Fruit fly (Drosophila melanogaster) whole organism, embryonic: ENCODE data around the gene Tmx3.

ENCODE experiments used
- Aef1 ChIP-seq: fragments of 200-800 bp; sonication (Bioruptor generic); IDR thresholded peaks from 3 replicates; pipeline ENCODE4 v1.3.6; 2022; ENCODE audit warnings: missing biosample characterization, missing genetic modification characterization
- Blimp-1 ChIP-seq: fragments of 200-800 bp; sonication (Bioruptor generic); optimal IDR thresholded peaks from 3 replicates; lab custom pipeline; 2018; ENCODE audit warnings: missing biosample characterization, missing genetic modification characterization, mild to moderate bottlenecking, moderate library complexity, missing genetic modification reagents
- BtbVII ChIP-seq: fragments of 200-800 bp; sonication (Bioruptor generic); optimal IDR thresholded peaks from 3 replicates; lab custom pipeline; 2017; ENCODE audit warnings: missing biosample characterization, mild to moderate bottlenecking, missing genetic modification characterization
- CG1024 ChIP-seq: fragments of 200-800 bp; sonication (Bioruptor generic); IDR thresholded peaks from 2 replicates; pipeline ENCODE4 v1.3.6; 2022; ENCODE audit warnings: missing biosample characterization, missing genetic modification characterization
- CG10431 ChIP-seq: fragments of 200-800 bp; sonication (Bioruptor generic); optimal IDR thresholded peaks from 3 replicates; lab custom pipeline; 2018; ENCODE audit warnings: missing biosample characterization, mild to moderate bottlenecking, missing genetic modification characterization
- CG10543 ChIP-seq: fragments of 200-800 bp; sonication (Bioruptor generic); optimal IDR thresholded peaks from 3 replicates; lab custom pipeline; 2017; ENCODE audit warnings: missing biosample characterization, mild to moderate bottlenecking, missing genetic modification characterization, moderate library complexity
- CG11560 ChIP-seq: fragments of 200-800 bp; sonication (Bioruptor generic); IDR thresholded peaks from 3 replicates; pipeline ENCODE4 v1.3.6; 2022; ENCODE audit warnings: missing biosample characterization, missing genetic modification characterization
- CG1233 ChIP-seq: fragments of 200-800 bp; sonication (Bioruptor generic); optimal IDR thresholded peaks from 4 replicates; lab custom pipeline; 2018; ENCODE audit warnings: missing biosample characterization, mild to moderate bottlenecking, missing genetic modification characterization
- CG13296 ChIP-seq: fragments of 200-800 bp; sonication (Bioruptor generic); optimal IDR thresholded peaks from 3 replicates; lab custom pipeline; 2018; ENCODE audit warnings: missing biosample characterization, mild to moderate bottlenecking, missing genetic modification characterization
- CG13775 ChIP-seq: fragments of 200-800 bp; sonication (Bioruptor generic); optimal IDR thresholded peaks from 3 replicates; lab custom pipeline; 2017; ENCODE audit warnings: missing biosample characterization, mild to moderate bottlenecking, missing genetic modification characterization
- CG14441 ChIP-seq: fragments of 200-800 bp; sonication (Bioruptor generic); IDR thresholded peaks from 2 replicates; pipeline ENCODE4 v1.3.6; 2022; ENCODE audit warnings: missing biosample characterization, missing genetic modification characterization
- CG1529 ChIP-seq: fragments of 200-800 bp; sonication (Bioruptor generic); optimal IDR thresholded peaks from 3 replicates; lab custom pipeline; 2018; ENCODE audit warnings: missing biosample characterization, missing genetic modification characterization
- CG15514 ChIP-seq: fragments of 200-800 bp; sonication (Bioruptor generic); optimal IDR thresholded peaks from 3 replicates; lab custom pipeline; 2017; ENCODE audit warnings: missing biosample characterization, missing genetic modification characterization, mild to moderate bottlenecking, moderate library complexity, missing genetic modification reagents
- CG17359 ChIP-seq: fragments of 200-800 bp; sonication (Bioruptor generic); optimal IDR thresholded peaks from 3 replicates; lab custom pipeline; 2018; ENCODE audit warnings: missing biosample characterization, mild to moderate bottlenecking, missing genetic modification characterization, moderate library complexity
- CG31441 ChIP-seq: fragments of 200-800 bp; sonication (Bioruptor generic); IDR thresholded peaks from 2 replicates; pipeline ENCODE4 v1.3.6; 2022; ENCODE audit warnings: missing biosample characterization, missing genetic modification characterization
- CG4854 ChIP-seq: fragments of 200-800 bp; sonication (Bioruptor generic); optimal IDR thresholded peaks from 2 replicates; lab custom pipeline; 2016; ENCODE audit warnings: missing biosample characterization, missing genetic modification characterization, inconsistent platforms
- CG5953 ChIP-seq: fragments of 200-800 bp; sonication (Bioruptor generic); IDR thresholded peaks from 2 replicates; pipeline ENCODE4 v1.3.6; 2022; ENCODE audit warnings: missing biosample characterization, missing genetic modification characterization
- CG6254 ChIP-seq: fragments of 200-800 bp; sonication (Bioruptor generic); optimal IDR thresholded peaks from 3 replicates; lab custom pipeline; 2017; ENCODE audit warnings: mild to moderate bottlenecking, missing biosample characterization, missing genetic modification reagents, missing genetic modification characterization
- CG6765 ChIP-seq: fragments of 200-800 bp; sonication (Bioruptor generic); optimal IDR thresholded peaks from 3 replicates; lab custom pipeline; 2017; ENCODE audit warnings: missing biosample characterization, mild to moderate bottlenecking, missing genetic modification characterization
- CG7372 ChIP-seq: fragments of 200-800 bp; sonication (Bioruptor generic); IDR thresholded peaks from 2 replicates; pipeline ENCODE4 v1.3.6; 2022; ENCODE audit warnings: missing biosample characterization, missing genetic modification characterization
- CG7839 ChIP-seq: fragments of 200-800 bp; sonication (Bioruptor generic); optimal IDR thresholded peaks from 3 replicates; lab custom pipeline; 2018; ENCODE audit warnings: missing biosample characterization, mild to moderate bottlenecking, missing genetic modification characterization, moderate library complexity
- CG7987 ChIP-seq: fragments of 200-800 bp; sonication (Bioruptor generic); optimal IDR thresholded peaks from 2 replicates; lab custom pipeline; 2018; ENCODE audit warnings: missing biosample characterization, mild to moderate bottlenecking, missing genetic modification characterization, moderate library complexity
- CG8290 ChIP-seq, 3 experiments: fragments of 200-800 bp; sonication (Bioruptor generic); optimal IDR thresholded peaks; 2 replicates each; lab custom pipeline; 2016 to 2019; ENCODE audit warnings: missing biosample characterization in 3 of 3, missing genetic modification characterization in 3 of 3, mild to moderate bottlenecking in 2 of 3, moderate library complexity in 1 of 3
- CG9437 ChIP-seq: fragments of 200-800 bp; sonication (Bioruptor generic); optimal IDR thresholded peaks from 2 replicates; lab custom pipeline; 2018; ENCODE audit warnings: missing biosample characterization, mild to moderate bottlenecking, missing genetic modification characterization
- CG9609 ChIP-seq: fragments of 200-800 bp; sonication (Bioruptor generic); optimal IDR thresholded peaks from 3 replicates; lab custom pipeline; 2016; ENCODE audit warnings: missing biosample characterization, missing genetic modification characterization
- D19B ChIP-seq: fragments of 200-800 bp; sonication (Bioruptor generic); optimal IDR thresholded peaks from 2 replicates; lab custom pipeline; 2017; ENCODE audit warnings: missing biosample characterization, mild to moderate bottlenecking, missing genetic modification characterization
- Doc2 ChIP-seq: fragments of 200-800 bp; sonication (Bioruptor generic); IDR thresholded peaks from 2 replicates; pipeline ENCODE4 v1.3.6; 2022; ENCODE audit warnings: missing biosample characterization, missing genetic modification characterization
- HHEX ChIP-seq: fragments of 200-800 bp; sonication (Bioruptor generic); optimal IDR thresholded peaks from 3 replicates; lab custom pipeline; 2017; ENCODE audit warnings: missing biosample characterization, mild to moderate bottlenecking, missing genetic modification characterization, missing genetic modification reagents
- HLH4C ChIP-seq: fragments of 200-800 bp; sonication (Bioruptor generic); IDR thresholded peaks from 3 replicates; pipeline ENCODE4 v1.3.6; 2022; ENCODE audit warnings: missing biosample characterization, missing genetic modification characterization; ENCODE audit not compliant: partially characterized antibody
- Max ChIP-seq: fragments of 200-800 bp; sonication (Bioruptor generic); optimal IDR thresholded peaks from 2 replicates; lab custom pipeline; 2016; ENCODE audit warnings: missing biosample characterization, mild to moderate bottlenecking, missing genetic modification characterization
- Pdp1 ChIP-seq, 2 experiments: fragments of 200-800 bp; sonication (Bioruptor generic); optimal IDR thresholded peaks; 3 replicates each; lab custom pipeline; 2016; ENCODE audit warnings: missing biosample characterization in 2 of 2, missing genetic modification characterization in 2 of 2, mild to moderate bottlenecking in 1 of 2, moderate library complexity in 1 of 2
- Sox102F ChIP-seq: fragments of 200-800 bp; sonication (Bioruptor generic); optimal IDR thresholded peaks from 2 replicates; lab custom pipeline; 2018; ENCODE audit warnings: missing biosample characterization, mild to moderate bottlenecking, missing genetic modification characterization, moderate library complexity
- Usf ChIP-seq: fragments of 200-800 bp; sonication (Bioruptor generic); optimal IDR thresholded peaks from 2 replicates; lab custom pipeline; 2017; ENCODE audit warnings: missing genotype, missing biosample characterization, missing genetic modification characterization
- aop ChIP-seq: fragments of 200-800 bp; sonication (Bioruptor generic); IDR thresholded peaks from 2 replicates; pipeline ENCODE4 v1.3.6; 2022; ENCODE audit warnings: missing biosample characterization, missing genetic modification characterization
- dimm ChIP-seq: fragments of 200-800 bp; sonication (Bioruptor generic); IDR thresholded peaks from 2 replicates; pipeline ENCODE4 v1.3.6; 2022; ENCODE audit warnings: missing biosample characterization, missing genetic modification characterization
- dpn ChIP-seq, 2 experiments: fragments of 200-800 bp; sonication (Bioruptor generic); optimal IDR thresholded peaks; 3 replicates each; lab custom pipeline; 2016; ENCODE audit warnings: missing biosample characterization in 2 of 2, missing genetic modification characterization in 2 of 2
- dysf ChIP-seq: fragments of 200-800 bp; sonication (Bioruptor generic); IDR thresholded peaks from 3 replicates; pipeline ENCODE4 v1.3.6; 2022; ENCODE audit warnings: missing biosample characterization, missing genetic modification characterization
- eve ChIP-seq, 2 experiments: fragments of >200 bp; optimal IDR thresholded peaks; 2 replicates each; lab custom pipeline; 2017; ENCODE audit warnings: missing biosample characterization in 2 of 2, missing genetic modification characterization in 2 of 2
- fd3F ChIP-seq: fragments of 200-800 bp; sonication (Bioruptor generic); optimal IDR thresholded peaks from 2 replicates; lab custom pipeline; 2018; ENCODE audit warnings: missing biosample characterization, mild to moderate bottlenecking, missing genetic modification characterization, moderate library complexity
- pan ChIP-seq, 4 experiments: fragments of >200 bp in 3 of 4; fragments of 200-800 bp in 1 of 4; sonication (Bioruptor generic) in 1 of 4; optimal IDR thresholded peaks in 3 of 4; IDR thresholded peaks in 1 of 4; 2 replicates each; pipeline versions ENCODE4 v1.3.6 to Lab custom; 2017 to 2022; ENCODE audit warnings: missing biosample characterization in 2 of 4, missing genetic modification characterization in 2 of 4, mixed read lengths in 1 of 4
- pum ChIP-seq: fragments of 200-800 bp; sonication (Bioruptor generic); optimal IDR thresholded peaks from 2 replicates; lab custom pipeline; 2016; ENCODE audit warnings: missing biosample characterization, missing genetic modification characterization
- ranshi ChIP-seq: fragments of 200-800 bp; sonication (Bioruptor generic); IDR thresholded peaks from 2 replicates; pipeline ENCODE4 v1.3.6; 2022; ENCODE audit warnings: missing biosample characterization, missing genetic modification characterization
- schlank ChIP-seq: fragments of 200-800 bp; sonication (Bioruptor generic); optimal IDR thresholded peaks from 2 replicates; lab custom pipeline; 2018; ENCODE audit warnings: missing biosample characterization, mild to moderate bottlenecking, missing genetic modification characterization
- shn ChIP-seq: fragments of 200-800 bp; sonication (Bioruptor generic); optimal IDR thresholded peaks from 3 replicates; lab custom pipeline; 2016; ENCODE audit warnings: missing biosample characterization, missing genetic modification characterization
- slp2 ChIP-seq: fragments of 200-800 bp; sonication (Bioruptor generic); optimal IDR thresholded peaks from 2 replicates; lab custom pipeline; 2016; ENCODE audit warnings: missing biosample characterization, missing genetic modification characterization
- tin ChIP-seq: fragments of 200-800 bp; sonication (Bioruptor generic); optimal IDR thresholded peaks from 3 replicates; lab custom pipeline; 2016; ENCODE audit warnings: missing biosample characterization, missing genetic modification characterization
- tx ChIP-seq: fragments of 200-800 bp; sonication (Bioruptor generic); optimal IDR thresholded peaks from 2 replicates; lab custom pipeline; 2016; ENCODE audit warnings: missing biosample characterization, missing genetic modification characterization
- unc-4 ChIP-seq: fragments of 200-800 bp; sonication (Bioruptor generic); IDR thresholded peaks from 2 replicates; pipeline ENCODE4 v1.3.6; 2022; ENCODE audit warnings: missing biosample characterization, missing genetic modification characterization; ENCODE audit not compliant: partially characterized antibody
- wor ChIP-seq: fragments of 200-800 bp; sonication (Bioruptor generic); IDR thresholded peaks from 2 replicates; pipeline ENCODE4 v1.3.6; 2022; ENCODE audit warnings: missing biosample characterization, missing genetic modification characterization
- zfh2 ChIP-seq: fragments of 200-800 bp; sonication (Bioruptor generic); optimal IDR thresholded peaks from 2 replicates; lab custom pipeline; 2016; ENCODE audit warnings: missing biosample characterization, missing genetic modification characterization

Tmx3 gene

dm6 chr3L:16202550-16202949 is 26.4 kb upstream of the Tmx3 start (continued):
- TF ChIP-seq shn (GFP tag; lab: Kevin White, UChicago): no peak
- no peak for TF ChIP-seq CG6765
- peak; percentile 62 for TF ChIP-seq CG13296 (GFP tag; lab: Kevin White, UChicago)
- no peak for TF ChIP-seq schlank
- no peak for TF ChIP-seq CG13775
- no peak for TF ChIP-seq dimm
- TF ChIP-seq pum: no peak
- TF ChIP-seq Usf (GFP tag; lab: Kevin White, UChicago): no peak
- TF ChIP-seq CG11560 (tag; lab: Robert Waterston, UW): 0 out of 3 replicates have a peak, but pooled peaks have one; percentile 40
- TF ChIP-seq wor (GFP tag; lab: Robert Waterston, UW): no peak
- peak; percentile 68 for TF ChIP-seq CG7839 (tag; lab: Kevin White, UChicago)
- no peak for TF ChIP-seq ranshi (GFP tag; lab: Robert Waterston, UW)
- peak; percentile 40 for TF ChIP-seq D19B (GFP tag; lab: Kevin White, UChicago)
- TF ChIP-seq HLH4C (GFP tag; lab: Robert Waterston, UW): no peak
- no peak for TF ChIP-seq CG1024
- TF ChIP-seq CG9437: peak; percentile 19
- no peak for TF ChIP-seq CG14441 (GFP tag; lab: Robert Waterston, UW)
- TF ChIP-seq BtbVII (GFP tag; lab: Kevin White, UChicago): peak; percentile 37
- TF ChIP-seq Max (GFP tag; lab: Kevin White, UChicago): peak; percentile 39
- TF ChIP-seq CG7372 (GFP tag; lab: Robert Waterston, UW): 0 out of 2 replicates have a peak, but pooled peaks have one; percentile 35
- no peak for TF ChIP-seq slp2
- TF ChIP-seq CG10543 (GFP tag; lab: Kevin White, UChicago): peak; percentile 12
- TF ChIP-seq CG17359 (tag; lab: Kevin White, UChicago): peak; percentile 28
- TF ChIP-seq CG1529 (GFP tag; lab: Kevin White, UChicago): no peak
- no peak for TF ChIP-seq pan (optimal IDR thresholded peaks at IDR 0.05; lab: Kevin White, UChicago)
- TF ChIP-seq pan (GFP tag; optimal IDR thresholded peaks at IDR 0.05 in 1 of 2, IDR thresholded peaks at IDR 0.05 in 1 of 2): no peak
- TF ChIP-seq eve (GFP tag; optimal IDR thresholded peaks at IDR 0.05; lab: Kevin White, UChicago): no peak
- TF ChIP-seq unc-4 (GFP tag; lab: Robert Waterston, UW): no peak
- TF ChIP-seq CG7987 (GFP tag; lab: Kevin White, UChicago): no peak
- no peak for TF ChIP-seq CG6254 (GFP tag; lab: Kevin White, UChicago)
- peak; percentile 24 for TF ChIP-seq zfh2 (GFP tag; lab: Kevin White, UChicago)
- TF ChIP-seq Pdp1 (GFP tag; optimal IDR thresholded peaks at IDR 0.05; lab: Kevin White, UChicago): peak; percentile 13 to 87
- peak; percentile 53; the same call in 2 of the 3 replicates for TF ChIP-seq dysf (GFP tag; lab: Robert Waterston, UW)
- no peak for TF ChIP-seq CG31441 (GFP tag; lab: Robert Waterston, UW)
- peak; percentile 47 for TF ChIP-seq HHEX
- no peak for TF ChIP-seq CG10431 (GFP tag; lab: Kevin White, UChicago)
- peak; percentile 1 for TF ChIP-seq tin
- TF ChIP-seq fd3F (GFP tag; lab: Kevin White, UChicago): peak; percentile 40
- peak; percentile 13 for TF ChIP-seq CG1233 (GFP tag; lab: Kevin White, UChicago)
- no peak for TF ChIP-seq CG8290 (GFP tag; optimal IDR thresholded peaks at IDR 0.05; lab: Kevin White, UChicago)
- no peak for TF ChIP-seq CG8290 (tag; optimal IDR thresholded peaks at IDR 0.05; lab: Kevin White, UChicago)
- TF ChIP-seq CG15514 (GFP tag; lab: Kevin White, UChicago): peak; percentile 17
- TF ChIP-seq aop (GFP tag; lab: Robert Waterston, UW): no peak
- peak in 1 of 2 experiments; percentile 6 for TF ChIP-seq dpn (GFP tag; optimal IDR thresholded peaks at IDR 0.05; lab: Kevin White, UChicago)
- TF ChIP-seq tx (GFP tag; lab: Kevin White, UChicago): no peak
- TF ChIP-seq Blimp-1: no peak
- TF ChIP-seq CG9609 (GFP tag; lab: Kevin White, UChicago): no peak
- peak; percentile 28 for TF ChIP-seq Sox102F (GFP tag; lab: Kevin White, UChicago)
- TF ChIP-seq Doc2 (GFP tag; lab: Robert Waterston, UW): no peak
- TF ChIP-seq Aef1 (GFP tag; lab: Robert Waterston, UW): 0 out of 3 replicates have a peak, but pooled peaks have one; percentile 25
- no peak for TF ChIP-seq CG4854 (GFP tag; lab: Kevin White, UChicago)
- no peak for TF ChIP-seq CG5953 (GFP tag; lab: Robert Waterston, UW)
